Fruit fly (Drosophila melanogaster): ENCODE data around the gene ArgRS.

dm6 chrX:15816127-15816526 is 27.8 kb downstream of the ArgRS start:
- TF ChIP-seq h (optimal IDR thresholded peaks at IDR 0.05) (no peak), Myc (optimal IDR thresholded peaks at IDR 0.05) (no peak), insv (optimal IDR thresholded peaks at IDR 0.05) (no peak), ttk (optimal IDR thresholded peaks at IDR 0.05) (no peak)

Measured in Kc167 (cell line).